Worm (Caenorhabditis elegans): ENCODE measurements around the gene hint-3.

DNA sequence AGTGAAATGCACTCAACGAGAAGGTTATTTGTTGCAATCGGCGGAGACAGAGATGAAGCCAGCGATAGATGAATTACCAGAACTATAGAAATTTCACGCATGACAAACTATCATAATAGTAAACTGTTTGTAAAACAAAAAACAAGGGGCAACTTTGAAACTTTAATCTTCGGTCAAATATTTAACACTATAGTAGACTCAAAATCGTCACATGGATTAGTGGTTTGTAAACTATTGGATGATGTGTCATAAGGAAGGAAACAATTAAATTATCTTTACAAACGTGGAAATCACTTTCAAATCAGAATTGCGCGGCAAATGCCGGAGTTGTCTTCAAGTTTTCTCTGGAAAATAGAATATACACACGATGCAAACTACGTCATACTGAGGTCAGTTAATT is 42.6 kb upstream of the hint-3 start, which contains the start of gene ZK105.5:
- no peak for TF ChIP-seq klf-2 (GFP tag; conservative IDR thresholded peaks at IDR 0.05)
- TF ChIP-seq T22C8.4 (GFP tag; IDR thresholded peaks at IDR 0.05): no peak
- no peak for TF ChIP-seq tab-1 (GFP tag; IDR thresholded peaks at IDR 0.05)
